Fruit fly (Drosophila melanogaster) whole organism, adult: ENCODE measurements around the gene Cp7Fa.

Source experiments
- CG33017 ChIP-seq: fragments of 200-800 bp; sonication (Bioruptor generic); optimal IDR thresholded peaks from 2 replicates; lab custom pipeline; 2018; ENCODE audit warnings: missing biosample characterization, mild to moderate bottlenecking, missing genetic modification characterization, moderate library complexity
- CG7101 ChIP-seq: fragments of 200-800 bp; sonication (Bioruptor generic); optimal IDR thresholded peaks from 2 replicates; lab custom pipeline; 2018; ENCODE audit warnings: missing biosample characterization, mild to moderate bottlenecking, missing genetic modification characterization, moderate library complexity
- Hr96 ChIP-seq: fragments of 200-800 bp; sonication (Bioruptor generic); optimal IDR thresholded peaks from 2 replicates; lab custom pipeline; 2016; ENCODE audit warnings: missing biosample characterization, missing genetic modification characterization
- Mnt ChIP-seq: fragments of 200-800 bp; sonication (Bioruptor generic); optimal IDR thresholded peaks from 2 replicates; lab custom pipeline; 2016; ENCODE audit warnings: missing biosample characterization, mild to moderate bottlenecking, missing genetic modification characterization
- cic ChIP-seq: fragments of 200-800 bp; sonication (Bioruptor generic); optimal IDR thresholded peaks from 2 replicates; lab custom pipeline; 2017; ENCODE audit warnings: missing biosample characterization, mild to moderate bottlenecking, missing genetic modification characterization, moderate library complexity
- cnc ChIP-seq, 2 experiments: fragments of >200 bp; optimal IDR thresholded peaks; 2 replicates each; lab custom pipeline; 2017
- kay ChIP-seq: fragments of 200-800 bp; sonication (Bioruptor generic); peaks from one replicate; lab custom pipeline; 2016; ENCODE audit warnings: missing biosample characterization, missing genetic modification characterization, borderline replicate concordance
- tj ChIP-seq: fragments of 200-800 bp; sonication (Bioruptor generic); optimal IDR thresholded peaks from 3 replicates; lab custom pipeline; 2017; ENCODE audit warnings: missing biosample characterization, mild to moderate bottlenecking, missing genetic modification characterization, moderate library complexity

DNA sequence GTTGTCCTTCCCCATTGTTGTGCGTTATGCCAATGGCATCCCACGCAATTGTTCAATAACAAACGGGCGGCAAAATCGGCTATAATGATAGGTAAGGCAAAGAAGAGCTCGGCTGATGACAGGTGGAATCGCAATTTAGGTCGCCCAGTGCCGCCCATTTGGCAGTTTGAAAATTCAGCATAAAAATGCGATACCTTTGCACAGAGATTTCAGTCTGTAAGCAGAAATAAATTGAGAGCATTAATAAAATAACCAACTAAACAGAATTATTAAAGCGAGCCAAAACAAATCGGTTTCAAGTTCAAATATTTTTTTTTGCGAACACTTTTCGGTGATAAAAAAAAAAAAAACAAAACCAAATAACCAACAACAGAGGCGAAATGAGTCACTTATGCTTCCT is 13.0 kb downstream of the Cp7Fa start, which contains the start of gene CG33223:
- TF ChIP-seq cnc (optimal IDR thresholded peaks at IDR 0.05; lab: Kevin White, UChicago) (no peak), tj (GFP tag; lab: Kevin White, UChicago) (peak; percentile 92), cic (GFP tag; lab: Kevin White, UChicago) (no peak), CG7101 (tag; lab: Kevin White, UChicago) (no peak), CG33017 (tag; lab: Kevin White, UChicago) (no peak), Mnt (GFP tag; lab: Kevin White, UChicago) (no peak), kay (GFP tag; lab: Kevin White, UChicago) (no peak), Hr96 (no peak)
